Fruit fly (Drosophila melanogaster): Measurements from ENCODE around the gene CG16812.

dm6 chr2L:13251167-13251566 lies 28.8 kb downstream of the CG16812 start:
- TF ChIP-seq CG12768 (GFP tag; optimal IDR thresholded peaks at IDR 0.05) (no peak), CG11617 (GFP tag; optimal IDR thresholded peaks at IDR 0.05) (no peak), Crg-1 (GFP tag; optimal IDR thresholded peaks at IDR 0.05) (no peak), CG14711 (tag; optimal IDR thresholded peaks at IDR 0.05) (no peak), ovo (GFP tag; optimal IDR thresholded peaks at IDR 0.05) (no peak), toe (GFP tag; optimal IDR thresholded peaks at IDR 0.05) (no peak)
